Worm (Caenorhabditis elegans) whole organism, young adult: Measurements from ENCODE around the gene F57E7.4.
"Not testable (repeated sequence)": the region's sequence is repeated elsewhere in the genome, so short reads cannot be mapped to it uniquely, and the experiment has no call there.

Experiments
- B0035.1 ChIP-seq: sonication (generic microtip); optimal IDR thresholded peaks from 2 replicates; lab custom pipeline; 2016; ENCODE audit warnings: missing genetic modification characterization, mild to moderate bottlenecking, missing compliant biosample characterization, missing genotype, missing genetic modification reagents
- F39B2.1 ChIP-seq: fragments of 200-800 bp; sonication (Bioruptor generic); IDR thresholded peaks from 2 replicates; pipeline ENCODE4 v1.3.6; 2022; ENCODE audit warnings: missing genetic modification reagents, missing genetic modification characterization, missing compliant biosample characterization
- bed-2 ChIP-seq: fragments of 200-800 bp; sonication (Bioruptor generic); IDR thresholded peaks from 2 replicates; pipeline ENCODE4 v1.3.6; 2022; ENCODE audit warnings: missing genetic modification reagents, missing genetic modification characterization, missing compliant biosample characterization
- egl-18 ChIP-seq: fragments of 200-800 bp; sonication (Bioruptor generic); IDR thresholded peaks from 2 replicates; pipeline ENCODE4 v1.3.6; 2022; ENCODE audit warnings: missing genetic modification reagents, missing genetic modification characterization, missing compliant biosample characterization
- madf-3 ChIP-seq: fragments of 200-800 bp; sonication (Bioruptor generic); IDR thresholded peaks from 2 replicates; pipeline ENCODE4 v1.3.6; 2022; ENCODE audit warnings: missing genetic modification reagents, missing genetic modification characterization, missing compliant biosample characterization
- madf-8 ChIP-seq: fragments of 200-800 bp; sonication (Bioruptor generic); conservative IDR thresholded peaks from 2 replicates; pipeline ENCODE4 v1.3.6; 2022; ENCODE audit warnings: missing genetic modification reagents, missing genetic modification characterization, missing compliant biosample characterization
- mcd-1 ChIP-seq: fragments of 200-800 bp; sonication (Bioruptor generic); IDR thresholded peaks from 2 replicates; pipeline ENCODE4 v1.3.6; 2022; ENCODE audit warnings: missing genetic modification reagents, missing genetic modification characterization, missing compliant biosample characterization
- rpc-1 ChIP-seq, 2 experiments: fragments of 150-350 bp in 1 of 2; sonication (generic microtip) in 1 of 2; optimal IDR thresholded peaks; 2 replicates each; lab custom pipeline; 2014 to 2018; ENCODE audit warnings: missing biosample characterization in 1 of 2, missing genetic modification characterization in 1 of 2, missing genetic modification reagents in 1 of 2, missing genotype in 1 of 2
- tbp1 ChIP-seq: fragments of 200-800 bp; sonication (Bioruptor generic); optimal IDR thresholded peaks from 2 replicates; lab custom pipeline; 2018; ENCODE audit warnings: mild to moderate bottlenecking, missing genetic modification characterization, missing compliant biosample characterization
- tlf-1 ChIP-seq: fragments of 200-800 bp; sonication (Bioruptor generic); optimal IDR thresholded peaks from 2 replicates; lab custom pipeline; 2018; ENCODE audit warnings: mild to moderate bottlenecking, missing genetic modification characterization, missing compliant biosample characterization
- unc-62 ChIP-seq: fragments of 150-350 bp; optimal IDR thresholded peaks from 2 replicates; lab custom pipeline; 2014; ENCODE audit warnings: missing biosample characterization, missing genetic modification reagents, missing genetic modification characterization

DNA sequence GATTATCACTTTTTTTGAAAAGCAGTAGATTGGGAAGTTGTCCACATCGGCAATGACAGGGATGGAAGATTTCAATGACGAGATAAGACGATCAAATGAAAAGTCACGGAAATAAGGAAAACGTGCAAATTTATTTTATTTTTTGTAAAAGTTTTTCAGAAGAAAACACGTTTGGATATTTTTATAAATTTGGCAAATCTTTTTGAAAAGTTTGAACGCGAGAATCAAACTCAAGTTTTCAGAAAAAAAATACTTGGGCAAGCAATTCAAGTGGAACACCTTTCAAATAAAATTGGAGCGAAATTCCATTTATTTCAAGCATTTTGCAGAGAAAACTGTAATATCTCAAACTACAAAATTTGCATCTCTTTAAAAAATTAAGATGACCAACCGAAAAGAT lies 34.3 kb upstream of the F57E7.4 start, which contains the start of gene F36D3.5:
- not testable (repeated sequence) for TF ChIP-seq madf-3 (GFP tag; lab: Robert Waterston, UW); unc-62 (GFP tag; lab: Kevin White, UChicago); rpc-1 (optimal IDR thresholded peaks at IDR 0.05; lab: Kevin White, UChicago); rpc-1 (tag; optimal IDR thresholded peaks at IDR 0.05; lab: Kevin White, UChicago); F39B2.1; B0035.1 (tag; lab: Kevin White, UChicago); mcd-1 (GFP tag; lab: Robert Waterston, UW); madf-8 (GFP tag; lab: Robert Waterston, UW); tbp1 (GFP tag; lab: Kevin White, UChicago); bed-2 (GFP tag; lab: Robert Waterston, UW); egl-18 (GFP tag; lab: Robert Waterston, UW); tlf-1 (GFP tag; lab: Kevin White, UChicago)
